Worm (Caenorhabditis elegans): ENCODE results near the gene tbx-40.
A peak's percentile ranks its signal among the peaks of the same experiment; 100 is the strongest.

ce11 chrIV:15294040-15294439, 34.0 kb downstream of the tbx-40 start, which contains the start of gene Y73F8A.10:
- TF ChIP-seq unc-62 (GFP tag; optimal IDR thresholded peaks at IDR 0.05) (no peak), aptf-2 (GFP tag; conservative IDR thresholded peaks at IDR 0.05) (no peak), him-1 (tag; optimal IDR thresholded peaks at IDR 0.05) (no peak), ekl-4 (GFP tag; IDR thresholded peaks at IDR 0.05) (no peak), nhr-120 (GFP tag; IDR thresholded peaks at IDR 0.05) (no peak), nfya-1 (tag; optimal IDR thresholded peaks at IDR 0.05; ENCODE audit: borderline replicate concordance, insufficient read depth) (no peak), zim-3 (tag; optimal IDR thresholded peaks at IDR 0.05) (no peak), snpc-4 (GFP tag; optimal IDR thresholded peaks at IDR 0.05) (no peak), snpc-4 (tag; optimal IDR thresholded peaks at IDR 0.05) (peak in 1 of 4 experiments; percentile 49), attf-3 (GFP tag; conservative IDR thresholded peaks at IDR 0.05) (no peak), aptf-3 (GFP tag; IDR thresholded peaks at IDR 0.05) (no peak), let-526 (GFP tag; IDR thresholded peaks at IDR 0.05) (no peak)
